Fruit fly (Drosophila melanogaster) whole organism, prepupa: ENCODE measurements around the gene CG14106.

Experiments
- Blimp-1 ChIP-seq: fragments of 200-800 bp; sonication (Bioruptor generic); optimal IDR thresholded peaks from 3 replicates; lab custom pipeline; 2017; ENCODE audit warnings: missing biosample characterization, missing genetic modification characterization, mild to moderate bottlenecking, moderate library complexity, missing genetic modification reagents
- CG10669 ChIP-seq: fragments of 200-800 bp; sonication (Bioruptor generic); optimal IDR thresholded peaks from 3 replicates; lab custom pipeline; 2018; ENCODE audit warnings: missing biosample characterization, mild to moderate bottlenecking, missing genetic modification characterization, moderate library complexity
- CG11294 ChIP-seq: fragments of 200-800 bp; sonication (Bioruptor generic); IDR thresholded peaks from 2 replicates; pipeline ENCODE4 v1.3.6; 2022; ENCODE audit warnings: missing biosample characterization, missing genetic modification characterization
- CG15336 ChIP-seq: fragments of 200-800 bp; sonication (Bioruptor generic); IDR thresholded peaks from 2 replicates; pipeline ENCODE4 v1.3.6; 2022; ENCODE audit warnings: missing biosample characterization, missing genetic modification characterization
- CG1621 ChIP-seq: fragments of 200-800 bp; sonication (Bioruptor generic); optimal IDR thresholded peaks from 3 replicates; lab custom pipeline; 2018; ENCODE audit warnings: missing biosample characterization, mild to moderate bottlenecking, missing genetic modification characterization
- CG16779 ChIP-seq: fragments of 200-800 bp; sonication (Bioruptor generic); optimal IDR thresholded peaks from 3 replicates; lab custom pipeline; 2017; ENCODE audit warnings: missing biosample characterization, mild to moderate bottlenecking, missing genetic modification characterization
- CG3032 ChIP-seq: fragments of 200-800 bp; optimal IDR thresholded peaks from 2 replicates; lab custom pipeline; 2019; ENCODE audit warnings: missing biosample characterization, mild to moderate bottlenecking, missing genetic modification characterization, moderate library complexity
- CG31627 ChIP-seq: fragments of 200-800 bp; sonication (Bioruptor generic); optimal IDR thresholded peaks from 3 replicates; lab custom pipeline; 2016; ENCODE audit warnings: missing biosample characterization, missing genetic modification characterization
- CG32006 ChIP-seq: fragments of 200-800 bp; sonication (Bioruptor generic); optimal IDR thresholded peaks from 3 replicates; lab custom pipeline; 2017; ENCODE audit warnings: missing biosample characterization, mild to moderate bottlenecking, missing genetic modification characterization
- CG34406 ChIP-seq: fragments of 200-800 bp; sonication (Bioruptor generic); optimal IDR thresholded peaks from 3 replicates; lab custom pipeline; 2016; ENCODE audit warnings: missing biosample characterization, missing genetic modification characterization
- CG3919 ChIP-seq: fragments of 200-800 bp; sonication (Bioruptor generic); optimal IDR thresholded peaks from 3 replicates; lab custom pipeline; 2016; ENCODE audit warnings: missing biosample characterization, missing genetic modification characterization
- CG4318 ChIP-seq: fragments of 200-800 bp; sonication (Bioruptor generic); optimal IDR thresholded peaks from 3 replicates; lab custom pipeline; 2017; ENCODE audit warnings: missing biosample characterization, mild to moderate bottlenecking, missing genetic modification characterization
- CG6276 ChIP-seq: fragments of 200-800 bp; sonication (Bioruptor generic); optimal IDR thresholded peaks from 2 replicates; lab custom pipeline; 2017; ENCODE audit warnings: missing biosample characterization, mild to moderate bottlenecking, missing genetic modification characterization
- CG6792 ChIP-seq: fragments of 200-800 bp; sonication (Bioruptor generic); optimal IDR thresholded peaks from 3 replicates; lab custom pipeline; 2016; ENCODE audit warnings: missing biosample characterization, missing genetic modification characterization
- CG6808 ChIP-seq: fragments of 200-800 bp; sonication (Bioruptor generic); optimal IDR thresholded peaks from 3 replicates; lab custom pipeline; 2017; ENCODE audit warnings: missing biosample characterization, missing genetic modification characterization, mild to moderate bottlenecking, moderate library complexity, missing genetic modification reagents
- CG6854 ChIP-seq: fragments of 200-800 bp; sonication (Bioruptor generic); optimal IDR thresholded peaks from 2 replicates; lab custom pipeline; 2017; ENCODE audit warnings: missing biosample characterization, mild to moderate bottlenecking, missing genetic modification characterization
- CG7368 ChIP-seq: fragments of 200-800 bp; sonication (Bioruptor generic); optimal IDR thresholded peaks from 3 replicates; lab custom pipeline; 2016; ENCODE audit warnings: missing biosample characterization, missing genetic modification characterization
- CG8119 ChIP-seq: fragments of 200-800 bp; sonication (Bioruptor generic); IDR thresholded peaks from 3 replicates; pipeline ENCODE4 v1.3.6; 2022; ENCODE audit warnings: missing biosample characterization, missing genetic modification characterization
- CG8632 ChIP-seq: fragments of 200-800 bp; sonication (Bioruptor generic); optimal IDR thresholded peaks from 3 replicates; lab custom pipeline; 2016; ENCODE audit warnings: missing biosample characterization, missing genetic modification characterization
- CG9139 ChIP-seq: fragments of 200-800 bp; sonication (Bioruptor generic); optimal IDR thresholded peaks from 3 replicates; lab custom pipeline; 2017; ENCODE audit warnings: missing biosample characterization, mild to moderate bottlenecking, missing genetic modification characterization
- Eip75B ChIP-seq: fragments of 200-800 bp; sonication (Bioruptor generic); optimal IDR thresholded peaks from 3 replicates; lab custom pipeline; 2016; ENCODE audit warnings: missing biosample characterization, missing genetic modification characterization
- Eip78C ChIP-seq: fragments of 200-800 bp; sonication (Bioruptor generic); peaks from one replicate; lab custom pipeline; 2016; ENCODE audit warnings: missing biosample characterization, missing genetic modification characterization
- Eip93F ChIP-seq: fragments of 200-800 bp; sonication (Bioruptor generic); optimal IDR thresholded peaks from 2 replicates; lab custom pipeline; 2016; ENCODE audit warnings: missing biosample characterization, mild to moderate bottlenecking, missing genetic modification characterization
- Ets21C ChIP-seq: fragments of 200-800 bp; sonication (Bioruptor generic); optimal IDR thresholded peaks from 3 replicates; lab custom pipeline; 2016; ENCODE audit warnings: missing biosample characterization, missing genetic modification characterization
- Ets96B ChIP-seq: fragments of 200-800 bp; optimal IDR thresholded peaks from 2 replicates; lab custom pipeline; 2019; ENCODE audit warnings: missing biosample characterization, mild to moderate bottlenecking, missing genetic modification characterization, moderate library complexity
- Gug ChIP-seq: fragments of 200-800 bp; sonication (Bioruptor generic); IDR thresholded peaks from 2 replicates; pipeline ENCODE4 v1.3.6; 2022; ENCODE audit warnings: missing biosample characterization, missing genetic modification characterization
- Hr38 ChIP-seq: sonication (Bioruptor generic); optimal IDR thresholded peaks from 2 replicates; lab custom pipeline; 2016; ENCODE audit warnings: missing biosample characterization, missing genetic modification characterization
- Hr39 ChIP-seq: fragments of 200-800 bp; sonication (Bioruptor generic); optimal IDR thresholded peaks from 2 replicates; lab custom pipeline; 2016; ENCODE audit warnings: missing biosample characterization, missing genetic modification characterization
- Lpt ChIP-seq: fragments of 200-800 bp; sonication (Bioruptor generic); optimal IDR thresholded peaks from 3 replicates; lab custom pipeline; 2016; ENCODE audit warnings: missing biosample characterization, missing genetic modification characterization
- Met ChIP-seq: fragments of 200-800 bp; sonication (Bioruptor generic); optimal IDR thresholded peaks from 3 replicates; lab custom pipeline; 2016; ENCODE audit warnings: missing biosample characterization, missing genetic modification characterization
- OdsH ChIP-seq: fragments of 200-800 bp; sonication (Bioruptor generic); optimal IDR thresholded peaks from 3 replicates; lab custom pipeline; 2016; ENCODE audit warnings: missing biosample characterization, missing genetic modification characterization
- Smox ChIP-seq: fragments of 200-800 bp; sonication (Bioruptor generic); optimal IDR thresholded peaks from 3 replicates; lab custom pipeline; 2016; ENCODE audit warnings: missing biosample characterization, missing genetic modification characterization
- Sox102F ChIP-seq: fragments of 200-800 bp; sonication (Bioruptor generic); optimal IDR thresholded peaks from 2 replicates; lab custom pipeline; 2016; ENCODE audit warnings: missing biosample characterization, mild to moderate bottlenecking, missing genetic modification characterization
- Sox14 ChIP-seq: fragments of 200-800 bp; sonication (Bioruptor generic); optimal IDR thresholded peaks from 3 replicates; lab custom pipeline; 2016; ENCODE audit warnings: missing biosample characterization, missing genetic modification characterization
- Sox15 ChIP-seq: fragments of 200-800 bp; sonication (Bioruptor generic); optimal IDR thresholded peaks from 3 replicates; lab custom pipeline; 2016; ENCODE audit warnings: missing biosample characterization, missing genetic modification characterization
- achi ChIP-seq: fragments of 200-800 bp; sonication (Bioruptor generic); optimal IDR thresholded peaks from 3 replicates; lab custom pipeline; 2016; ENCODE audit warnings: missing biosample characterization, missing genetic modification characterization
- acj6 ChIP-seq: fragments of 200-800 bp; sonication (Bioruptor generic); optimal IDR thresholded peaks from 3 replicates; lab custom pipeline; 2016; ENCODE audit warnings: missing biosample characterization, missing genetic modification characterization
- cyc ChIP-seq: fragments of 200-800 bp; sonication (Bioruptor generic); optimal IDR thresholded peaks from 3 replicates; lab custom pipeline; 2016; ENCODE audit warnings: missing biosample characterization, missing genetic modification characterization
- dsx ChIP-seq: fragments of 200-800 bp; optimal IDR thresholded peaks from 3 replicates; lab custom pipeline; 2019; ENCODE audit warnings: missing biosample characterization, mild to moderate bottlenecking, missing genetic modification characterization, moderate library complexity; ENCODE audit not compliant: poor library complexity, severe bottlenecking
- esn ChIP-seq: fragments of 200-800 bp; sonication (Bioruptor generic); optimal IDR thresholded peaks from 2 replicates; lab custom pipeline; 2016; ENCODE audit warnings: missing biosample characterization, mild to moderate bottlenecking, missing genetic modification characterization, moderate library complexity
- fd59A ChIP-seq: fragments of 200-800 bp; sonication (Bioruptor generic); optimal IDR thresholded peaks from 2 replicates; lab custom pipeline; 2017; ENCODE audit warnings: missing biosample characterization, mild to moderate bottlenecking, missing genetic modification characterization, missing genetic modification reagents
- fd85E ChIP-seq: fragments of 200-800 bp; sonication (Bioruptor generic); optimal IDR thresholded peaks from 3 replicates; lab custom pipeline; 2016; ENCODE audit warnings: missing biosample characterization, missing genetic modification characterization
- fkh ChIP-seq: fragments of 200-800 bp; sonication (Bioruptor generic); optimal IDR thresholded peaks from 3 replicates; lab custom pipeline; 2017; ENCODE audit warnings: missing biosample characterization, mild to moderate bottlenecking, missing genetic modification characterization, moderate library complexity
- lz ChIP-seq: fragments of 200-800 bp; sonication (Bioruptor generic); optimal IDR thresholded peaks from 3 replicates; lab custom pipeline; 2016; ENCODE audit warnings: missing biosample characterization, missing genetic modification characterization
- net ChIP-seq: fragments of 200-800 bp; sonication (Bioruptor generic); optimal IDR thresholded peaks from 3 replicates; lab custom pipeline; 2016; ENCODE audit warnings: missing biosample characterization, missing genetic modification characterization
- salr ChIP-seq, 2 experiments: fragments of 200-800 bp; sonication (Bioruptor generic); optimal IDR thresholded peaks; 3 replicates each; lab custom pipeline; 2016 to 2018; ENCODE audit warnings: missing biosample characterization in 2 of 2, missing genetic modification characterization in 2 of 2, mild to moderate bottlenecking in 1 of 2
- spab ChIP-seq: fragments of 200-800 bp; sonication (Bioruptor generic); optimal IDR thresholded peaks from 2 replicates; lab custom pipeline; 2017; ENCODE audit warnings: missing biosample characterization, mild to moderate bottlenecking, missing genetic modification characterization, missing genetic modification reagents
- ss ChIP-seq, 2 experiments: fragments of 200-800 bp; sonication (Bioruptor generic); optimal IDR thresholded peaks; 2 replicates in 1 of 2; 3 replicates in 1 of 2; lab custom pipeline; 2017 to 2018; ENCODE audit warnings: mild to moderate bottlenecking in 2 of 2, missing biosample characterization in 2 of 2, missing genetic modification characterization in 2 of 2, moderate library complexity in 1 of 2
- svp ChIP-seq: fragments of 200-800 bp; sonication (Bioruptor generic); peaks from one replicate; lab custom pipeline; 2016; ENCODE audit warnings: missing biosample characterization, missing genetic modification characterization
- topi ChIP-seq: fragments of 200-800 bp; sonication (Bioruptor generic); optimal IDR thresholded peaks from 3 replicates; lab custom pipeline; 2016; ENCODE audit warnings: missing biosample characterization, missing genetic modification characterization
- vri ChIP-seq: fragments of 200-800 bp; sonication (Bioruptor generic); optimal IDR thresholded peaks from 3 replicates; lab custom pipeline; 2016; ENCODE audit warnings: missing biosample characterization, mild to moderate bottlenecking, missing genetic modification characterization

The CG14106 gene

DNA sequence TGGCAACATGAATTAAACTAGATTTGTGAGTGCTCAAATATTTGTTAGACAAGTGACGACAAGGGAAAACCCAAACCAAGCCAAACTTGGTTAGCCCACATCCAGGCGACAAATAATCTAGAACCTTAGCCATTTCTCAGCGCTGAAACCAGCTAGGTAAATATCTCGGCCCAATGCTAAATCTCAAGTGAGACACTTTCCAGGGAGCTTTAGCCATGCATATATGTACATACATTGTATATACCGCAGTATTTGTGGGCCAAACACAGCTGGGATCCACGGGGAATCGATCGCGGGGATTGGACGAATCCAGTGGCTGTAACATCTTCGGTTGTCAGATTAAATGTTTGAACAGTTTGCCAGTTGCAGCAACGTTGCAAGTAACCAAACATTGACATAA lies 27.8 kb downstream of the CG14106 start:
- no peak for TF ChIP-seq fd85E
- no peak for TF ChIP-seq Hr39 (GFP tag; lab: Kevin White, UChicago)
- TF ChIP-seq fkh (GFP tag; lab: Kevin White, UChicago) = peak; percentile 72

DNA sequence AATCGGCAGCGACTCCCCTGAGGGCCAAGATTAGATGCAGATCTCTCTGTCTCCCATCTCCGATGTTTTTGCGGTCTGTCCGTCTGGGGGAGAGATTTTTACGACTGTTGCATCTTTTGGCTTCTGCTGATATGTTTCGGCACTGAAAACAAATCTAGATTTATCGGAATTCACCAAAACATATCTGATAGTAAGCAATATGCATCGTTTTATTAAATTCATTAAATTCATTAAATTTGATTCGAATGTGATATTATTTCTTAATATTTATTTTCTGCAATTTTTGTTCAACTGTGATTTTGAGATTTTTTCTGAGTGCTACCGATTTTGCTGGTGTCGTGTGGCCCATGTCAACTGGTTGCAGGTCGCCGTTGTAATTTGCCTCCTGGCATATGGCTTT lies 31.9 kb downstream of the CG14106 start:
- TF ChIP-seq Hr38 (GFP tag; lab: Kevin White, UChicago) (no peak), Blimp-1 (GFP tag; lab: Kevin White, UChicago) (peak; percentile 11), CG16779 (tag; lab: Kevin White, UChicago) (no peak), CG8119 (no peak), Sox102F (GFP tag; lab: Kevin White, UChicago) (no peak), CG6854 (GFP tag; lab: Kevin White, UChicago) (peak; percentile 19), CG10669 (GFP tag; lab: Kevin White, UChicago) (no peak), Gug (no peak), CG6808 (GFP tag; lab: Kevin White, UChicago) (peak; percentile 28), Lpt (GFP tag; lab: Kevin White, UChicago) (no peak), CG8632 (peak; percentile 51), dsx (GFP tag; lab: Kevin White, UChicago) (no peak), Sox14 (GFP tag; lab: Kevin White, UChicago) (no peak), OdsH (GFP tag; lab: Kevin White, UChicago) (no peak), CG3919 (GFP tag; lab: Kevin White, UChicago) (no peak), cyc (peak; percentile 55), Met (GFP tag; lab: Kevin White, UChicago) (no peak), CG3032 (tag; lab: Kevin White, UChicago) (no peak), CG11294 (GFP tag; lab: Robert Waterston, UW) (no peak), CG1621 (no peak), net (no peak), lz (GFP tag; lab: Kevin White, UChicago) (peak; percentile 42), fd85E (no peak), Ets21C (GFP tag; lab: Kevin White, UChicago) (no peak), Sox15 (GFP tag; lab: Kevin White, UChicago) (no peak), spab (GFP tag; lab: Kevin White, UChicago) (peak; percentile 9), topi (peak; percentile 58), esn (GFP tag; lab: Kevin White, UChicago) (no peak), salr (GFP tag; optimal IDR thresholded peaks at IDR 0.05; lab: Kevin White, UChicago) (no peak), fd59A (GFP tag; lab: Kevin White, UChicago) (no peak), CG6792 (GFP tag; lab: Kevin White, UChicago) (peak; percentile 46), Eip78C (GFP tag; lab: Kevin White, UChicago) (peak; percentile 88), CG9139 (GFP tag; lab: Kevin White, UChicago) (no peak), acj6 (GFP tag; lab: Kevin White, UChicago) (peak; percentile 30), CG6276 (GFP tag; lab: Kevin White, UChicago) (no peak), CG4318 (GFP tag; lab: Kevin White, UChicago) (no peak), ss (GFP tag; optimal IDR thresholded peaks at IDR 0.05; lab: Kevin White, UChicago) (no peak), CG15336 (GFP tag; lab: Robert Waterston, UW) (no peak), achi (GFP tag; lab: Kevin White, UChicago) (peak; percentile 29), CG34406 (GFP tag; lab: Kevin White, UChicago) (peak; percentile 59), CG31627 (GFP tag; lab: Kevin White, UChicago) (peak; percentile 21), Eip75B (GFP tag; lab: Kevin White, UChicago) (no peak), vri (GFP tag; lab: Kevin White, UChicago) (no peak), Ets96B (tag; lab: Kevin White, UChicago) (no peak), Smox (GFP tag; lab: Kevin White, UChicago) (peak; percentile 19), svp (GFP tag; lab: Kevin White, UChicago) (peak; percentile 74), CG7368 (GFP tag; lab: Kevin White, UChicago) (no peak), CG32006 (GFP tag; lab: Kevin White, UChicago) (no peak), Eip93F (GFP tag; lab: Kevin White, UChicago) (no peak), fkh (GFP tag; lab: Kevin White, UChicago) (no peak)
